Fruit fly (Drosophila melanogaster): ENCODE measurements around the gene XRCC1.

The XRCC1 gene

dm6 chrX:5339970-5340369 is 10.3 kb downstream of the XRCC1 start, which contains the start of gene SK:
Gene SK (plus strand): TSS chrX:5340236.
- no peak for TF ChIP-seq Clk (GFP tag; optimal IDR thresholded peaks at IDR 0.05)

dm6 chrX:5349899-5350575 is 20.4 kb downstream of the XRCC1 start:
- no peak for TF ChIP-seq CG11617 (GFP tag; optimal IDR thresholded peaks at IDR 0.05)
- TF ChIP-seq kay (GFP tag; ENCODE audit: borderline replicate concordance), result no peak
- no peak for TF ChIP-seq Mnt (GFP tag; optimal IDR thresholded peaks at IDR 0.05)
- no peak for TF ChIP-seq cic (GFP tag; optimal IDR thresholded peaks at IDR 0.05)
- TF ChIP-seq CG5204 (GFP tag; optimal IDR thresholded peaks at IDR 0.05), result no peak
- no peak for TF ChIP-seq ovo (GFP tag; optimal IDR thresholded peaks at IDR 0.05)
- no peak for TF ChIP-seq CG1620 (GFP tag; optimal IDR thresholded peaks at IDR 0.05)
- no peak for TF ChIP-seq toe (GFP tag; optimal IDR thresholded peaks at IDR 0.05)
- TF ChIP-seq bab1 (GFP tag; optimal IDR thresholded peaks at IDR 0.05), result no peak
- TF ChIP-seq tj (GFP tag; optimal IDR thresholded peaks at IDR 0.05), result no peak
- TF ChIP-seq Hr96 (GFP tag; optimal IDR thresholded peaks at IDR 0.05), result no peak

dm6 chrX:5357035-5357434 is 27.4 kb downstream of the XRCC1 start:
- no peak for TF ChIP-seq tj (GFP tag; optimal IDR thresholded peaks at IDR 0.05)
- TF ChIP-seq ovo (GFP tag; optimal IDR thresholded peaks at IDR 0.05), result no peak

dm6 chrX:5358813-5359212 is 29.1 kb downstream of the XRCC1 start:
- TF ChIP-seq cic (GFP tag; optimal IDR thresholded peaks at IDR 0.05), result no peak
- no peak for TF ChIP-seq tj (GFP tag; optimal IDR thresholded peaks at IDR 0.05)
- no peak for TF ChIP-seq CG1620 (GFP tag; optimal IDR thresholded peaks at IDR 0.05)
- TF ChIP-seq Mnt (GFP tag; optimal IDR thresholded peaks at IDR 0.05), result no peak
- TF ChIP-seq kay (GFP tag; ENCODE audit: borderline replicate concordance), result no peak
- TF ChIP-seq toe (GFP tag; optimal IDR thresholded peaks at IDR 0.05), result no peak
- no peak for TF ChIP-seq ovo (GFP tag; optimal IDR thresholded peaks at IDR 0.05)
- TF ChIP-seq cnc (optimal IDR thresholded peaks at IDR 0.05), result no peak

dm6 chrX:5363116-5363515 is 33.4 kb downstream of the XRCC1 start:
- TF ChIP-seq Mnt (GFP tag; optimal IDR thresholded peaks at IDR 0.05) (no peak), Hr96 (GFP tag; optimal IDR thresholded peaks at IDR 0.05) (no peak), bab1 (GFP tag; optimal IDR thresholded peaks at IDR 0.05) (no peak), Clk (GFP tag; optimal IDR thresholded peaks at IDR 0.05) (no peak), cic (GFP tag; optimal IDR thresholded peaks at IDR 0.05) (no peak), kay (GFP tag; ENCODE audit: borderline replicate concordance) (no peak), CG5204 (GFP tag; optimal IDR thresholded peaks at IDR 0.05) (no peak), pad (GFP tag; optimal IDR thresholded peaks at IDR 0.05) (no peak), CG11617 (GFP tag; optimal IDR thresholded peaks at IDR 0.05) (no peak), Crg-1 (GFP tag; optimal IDR thresholded peaks at IDR 0.05) (no peak)

- TF ChIP-seq pad (GFP tag; optimal IDR thresholded peaks at IDR 0.05), result no peak
- no peak for TF ChIP-seq CG14711 (tag; optimal IDR thresholded peaks at IDR 0.05)
- TF ChIP-seq toe (GFP tag; optimal IDR thresholded peaks at IDR 0.05), result no peak
- no peak for TF ChIP-seq CG5204 (GFP tag; optimal IDR thresholded peaks at IDR 0.05)
- no peak for TF ChIP-seq Mnt (GFP tag; optimal IDR thresholded peaks at IDR 0.05)
- no peak for TF ChIP-seq Crg-1 (GFP tag; optimal IDR thresholded peaks at IDR 0.05)
- no peak for TF ChIP-seq Clk (GFP tag; optimal IDR thresholded peaks at IDR 0.05)
- TF ChIP-seq ovo (GFP tag; optimal IDR thresholded peaks at IDR 0.05), result no peak
- no peak for TF ChIP-seq CG12768 (GFP tag; optimal IDR thresholded peaks at IDR 0.05)
- no peak for TF ChIP-seq CG33017 (tag; optimal IDR thresholded peaks at IDR 0.05)
- no peak for TF ChIP-seq kay (GFP tag; ENCODE audit: borderline replicate concordance)
These were observed 34.4 kb downstream of the XRCC1 start for dm6 chrX:5364031-5364430.

All from whole organism, adult.